Worm (Caenorhabditis elegans) whole organism, L1 larva: Measurements from ENCODE around the gene F48F7.3.

Source experiments
- fos-1 ChIP-seq: fragments of 150-350 bp; optimal IDR thresholded peaks from 2 replicates; lab custom pipeline; 2014; ENCODE audit warnings: missing biosample characterization, missing genetic modification characterization
- lin-15B ChIP-seq: fragments of 150-350 bp; sonication (generic microtip); optimal IDR thresholded peaks from 3 replicates; lab custom pipeline; 2014; ENCODE audit warnings: missing biosample characterization, missing genetic modification characterization
- pag-3 ChIP-seq: sonication (generic microtip); optimal IDR thresholded peaks from 2 replicates; lab custom pipeline; 2017; ENCODE audit warnings: missing genetic modification characterization, mild to moderate bottlenecking, missing compliant biosample characterization, antibody characterized with exemption, borderline replicate concordance; ENCODE audit not compliant: insufficient read depth
- tbx-2 ChIP-seq: sonication (generic microtip); optimal IDR thresholded peaks from 2 replicates; lab custom pipeline; 2016; ENCODE audit warnings: missing genetic modification characterization, missing compliant biosample characterization

DNA sequence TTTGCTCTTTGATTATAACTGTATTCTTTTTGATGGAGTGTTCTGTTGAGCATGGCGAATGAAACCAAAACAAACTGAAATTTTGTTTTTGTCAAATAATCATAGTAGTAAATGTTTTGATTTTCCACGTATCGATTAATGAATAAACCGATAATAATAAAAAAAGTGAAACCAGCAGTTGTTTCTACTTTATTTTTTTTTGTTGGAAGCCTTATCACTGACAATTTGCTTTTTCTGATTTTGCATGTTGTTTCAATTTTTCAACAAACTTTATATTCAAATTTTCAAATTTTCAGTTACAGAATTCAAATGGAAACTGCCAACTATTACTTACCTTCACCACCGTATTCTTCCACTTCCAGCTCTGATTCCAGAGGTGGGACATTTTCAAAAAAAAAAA, 28.7 kb upstream of the F48F7.3 start, which contains the start of gene elt-3:
- no peak for TF ChIP-seq fos-1
- no peak for TF ChIP-seq lin-15B (tag; lab: Kevin White, UChicago)
- TF ChIP-seq pag-3 (tag; lab: Kevin White, UChicago), result no peak
- no peak for TF ChIP-seq tbx-2
